Fruit fly (Drosophila melanogaster) whole organism, embryonic: Measurements from ENCODE around the gene CG12594.
A peak's percentile ranks its signal among the peaks of the same experiment; 100 is the strongest.

Source experiments
- Adf1 ChIP-seq: fragments of 200-800 bp; sonication (Bioruptor generic); IDR thresholded peaks from 2 replicates; pipeline ENCODE4 v1.3.6; 2022; ENCODE audit warnings: missing biosample characterization, missing genetic modification characterization
- Bteb2 ChIP-seq: fragments of 200-800 bp; sonication (Bioruptor generic); optimal IDR thresholded peaks from 2 replicates; lab custom pipeline; 2016; ENCODE audit warnings: missing biosample characterization, missing genetic modification characterization
- CG11695 ChIP-seq: fragments of 200-800 bp; sonication (Bioruptor generic); IDR thresholded peaks from 3 replicates; pipeline ENCODE4 v1.3.6; 2022; ENCODE audit warnings: missing biosample characterization, missing genetic modification characterization
- CG1233 ChIP-seq: fragments of 200-800 bp; sonication (Bioruptor generic); optimal IDR thresholded peaks from 4 replicates; lab custom pipeline; 2018; ENCODE audit warnings: missing biosample characterization, mild to moderate bottlenecking, missing genetic modification characterization
- CG12744 ChIP-seq: fragments of 200-800 bp; sonication (Bioruptor generic); optimal IDR thresholded peaks from 2 replicates; lab custom pipeline; 2016; ENCODE audit warnings: missing biosample characterization, missing genetic modification characterization
- CG12769 ChIP-seq: fragments of 200-800 bp; sonication (Bioruptor generic); optimal IDR thresholded peaks from 2 replicates; lab custom pipeline; 2019; ENCODE audit warnings: missing biosample characterization, mild to moderate bottlenecking, missing genetic modification characterization, moderate library complexity
- CG13287 ChIP-seq: fragments of 200-800 bp; sonication (Bioruptor generic); IDR thresholded peaks from 2 replicates; pipeline ENCODE4 v1.3.6; 2022; ENCODE audit warnings: missing biosample characterization, missing genetic modification characterization; ENCODE audit not compliant: partially characterized antibody
- CG14441 ChIP-seq: fragments of 200-800 bp; sonication (Bioruptor generic); IDR thresholded peaks from 2 replicates; pipeline ENCODE4 v1.3.6; 2022; ENCODE audit warnings: missing biosample characterization, missing genetic modification characterization
- CG15011 ChIP-seq: fragments of 200-800 bp; sonication (Bioruptor generic); optimal IDR thresholded peaks from 3 replicates; lab custom pipeline; 2018; ENCODE audit warnings: missing biosample characterization, mild to moderate bottlenecking, missing genetic modification characterization
- CG15696 ChIP-seq: fragments of 200-800 bp; sonication (Bioruptor generic); optimal IDR thresholded peaks from 2 replicates; lab custom pipeline; 2019; ENCODE audit warnings: missing biosample characterization, mild to moderate bottlenecking, missing genetic modification characterization, moderate library complexity
- CG18476 ChIP-seq: fragments of 200-800 bp; sonication (Bioruptor generic); optimal IDR thresholded peaks from 2 replicates; lab custom pipeline; 2016; ENCODE audit warnings: missing biosample characterization, mild to moderate bottlenecking, missing genetic modification characterization
- CG2120 ChIP-seq: fragments of 200-800 bp; sonication (Bioruptor generic); optimal IDR thresholded peaks from 3 replicates; lab custom pipeline; 2016; ENCODE audit warnings: missing biosample characterization, missing genetic modification characterization
- CG2199 ChIP-seq: fragments of 200-800 bp; sonication (Bioruptor generic); IDR thresholded peaks from 3 replicates; pipeline ENCODE4 v1.3.6; 2022; ENCODE audit warnings: missing biosample characterization, missing genetic modification characterization
- CG2875 ChIP-seq: fragments of 200-800 bp; sonication (Bioruptor generic); optimal IDR thresholded peaks from 2 replicates; lab custom pipeline; 2017; ENCODE audit warnings: missing biosample characterization, mild to moderate bottlenecking, missing genetic modification characterization, missing genetic modification reagents
- CG34376 ChIP-seq: fragments of 200-800 bp; sonication (Bioruptor generic); optimal IDR thresholded peaks from 2 replicates; lab custom pipeline; 2018; ENCODE audit warnings: missing biosample characterization, mild to moderate bottlenecking, missing genetic modification characterization
- CG4328 ChIP-seq: fragments of 200-800 bp; sonication (Bioruptor generic); optimal IDR thresholded peaks from 3 replicates; lab custom pipeline; 2017; ENCODE audit warnings: missing biosample characterization, missing genetic modification reagents, missing genetic modification characterization
- CG4360 ChIP-seq: fragments of 200-800 bp; sonication (Bioruptor generic); IDR thresholded peaks from 2 replicates; pipeline ENCODE4 v1.3.6; 2022; ENCODE audit warnings: missing biosample characterization, missing genetic modification characterization
- CG4404 ChIP-seq: fragments of 200-800 bp; sonication (Bioruptor generic); IDR thresholded peaks from 2 replicates; pipeline ENCODE4 v1.3.6; 2022; ENCODE audit warnings: missing biosample characterization, missing genetic modification characterization
- CG4730 ChIP-seq: fragments of 200-800 bp; sonication (Bioruptor generic); IDR thresholded peaks from 2 replicates; pipeline ENCODE4 v1.3.6; 2022; ENCODE audit warnings: missing biosample characterization, missing genetic modification characterization
- CG4820 ChIP-seq: fragments of 200-800 bp; sonication (Bioruptor generic); optimal IDR thresholded peaks from 3 replicates; lab custom pipeline; 2016; ENCODE audit warnings: missing biosample characterization, missing genetic modification characterization
- CG4854 ChIP-seq: fragments of 200-800 bp; sonication (Bioruptor generic); optimal IDR thresholded peaks from 2 replicates; lab custom pipeline; 2016; ENCODE audit warnings: missing biosample characterization, missing genetic modification characterization, inconsistent platforms
- CG6683 ChIP-seq: fragments of 200-800 bp; sonication (Bioruptor generic); optimal IDR thresholded peaks from 2 replicates; lab custom pipeline; 2017; ENCODE audit warnings: missing biosample characterization, mild to moderate bottlenecking, missing genetic modification characterization, missing genetic modification reagents
- CG6791 ChIP-seq: fragments of 200-800 bp; sonication (Bioruptor generic); IDR thresholded peaks from 3 replicates; pipeline ENCODE4 v1.3.6; 2022; ENCODE audit warnings: missing biosample characterization, missing genetic modification characterization; ENCODE audit not compliant: partially characterized antibody
- CG6813 ChIP-seq: fragments of 200-800 bp; sonication (Bioruptor generic); optimal IDR thresholded peaks from 2 replicates; lab custom pipeline; 2017; ENCODE audit warnings: missing biosample characterization, missing genetic modification characterization, mild to moderate bottlenecking, moderate library complexity, missing genetic modification reagents
- CG7786 ChIP-seq: fragments of 200-800 bp; sonication (Bioruptor generic); optimal IDR thresholded peaks from 2 replicates; lab custom pipeline; 2016; ENCODE audit warnings: missing biosample characterization, missing genetic modification characterization
- CG8478 ChIP-seq: fragments of >200 bp; optimal IDR thresholded peaks from 2 replicates; lab custom pipeline; 2018
- CG8924 ChIP-seq: fragments of 200-800 bp; optimal IDR thresholded peaks from 3 replicates; lab custom pipeline; 2019; ENCODE audit warnings: missing biosample characterization, mild to moderate bottlenecking, missing genetic modification characterization, moderate library complexity
- CkIIα-i1 ChIP-seq: fragments of 200-800 bp; sonication (Bioruptor generic); IDR thresholded peaks from 2 replicates; pipeline ENCODE4 v1.3.6; 2022; ENCODE audit warnings: missing biosample characterization, missing genetic modification characterization
- D19A ChIP-seq: fragments of 200-800 bp; optimal IDR thresholded peaks from 3 replicates; lab custom pipeline; 2019; ENCODE audit warnings: missing biosample characterization, mild to moderate bottlenecking, missing genetic modification characterization, moderate library complexity
- Nf-YA ChIP-seq: fragments of 200-800 bp; sonication (Bioruptor generic); IDR thresholded peaks from 2 replicates; pipeline ENCODE4 v1.3.6; 2022; ENCODE audit warnings: missing biosample characterization, missing genetic modification characterization
- Sry-δ ChIP-seq: fragments of 200-800 bp; sonication (Bioruptor generic); optimal IDR thresholded peaks from 2 replicates; lab custom pipeline; 2016; ENCODE audit warnings: missing biosample characterization, missing genetic modification characterization
- Stat92E ChIP-seq, 3 experiments: fragments of >200 bp in 2 of 3; fragments of 200-800 bp in 1 of 3; sonication (Bioruptor generic) in 1 of 3; optimal IDR thresholded peaks; 2 replicates each; lab custom pipeline; 2017 to 2019; ENCODE audit warnings: missing biosample characterization in 3 of 3, missing genetic modification characterization in 3 of 3, mild to moderate bottlenecking in 1 of 3, moderate library complexity in 1 of 3
- Taf1 ChIP-seq: fragments of 200-800 bp; sonication (Bioruptor generic); IDR thresholded peaks from 2 replicates; pipeline ENCODE4 v1.3.6; 2022; ENCODE audit warnings: missing biosample characterization, missing genetic modification characterization
- Vsx1 ChIP-seq: fragments of 200-800 bp; sonication (Bioruptor generic); optimal IDR thresholded peaks from 2 replicates; lab custom pipeline; 2017; ENCODE audit warnings: missing biosample characterization, mild to moderate bottlenecking, missing genetic modification characterization, missing genetic modification reagents
- ato ChIP-seq: fragments of 200-800 bp; sonication (Bioruptor generic); IDR thresholded peaks from 2 replicates; pipeline ENCODE4 v1.3.6; 2022; ENCODE audit warnings: missing biosample characterization, missing genetic modification characterization; ENCODE audit not compliant: partially characterized antibody
- cas ChIP-seq: fragments of 200-800 bp; sonication (Bioruptor generic); IDR thresholded peaks from 2 replicates; pipeline ENCODE4 v1.3.6; 2022; ENCODE audit warnings: missing biosample characterization, missing genetic modification characterization
- corto ChIP-seq: fragments of 200-800 bp; sonication (Bioruptor generic); optimal IDR thresholded peaks from 2 replicates; lab custom pipeline; 2016; ENCODE audit warnings: missing biosample characterization, mild to moderate bottlenecking, missing genetic modification characterization, moderate library complexity
- da ChIP-seq: fragments of 200-800 bp; sonication (Bioruptor generic); optimal IDR thresholded peaks from 2 replicates; lab custom pipeline; 2016; ENCODE audit warnings: missing biosample characterization, missing genetic modification characterization
- esg ChIP-seq: fragments of 200-800 bp; sonication (Bioruptor generic); conservative IDR thresholded peaks from 2 replicates; pipeline ENCODE4 v1.3.6; 2022; ENCODE audit warnings: missing biosample characterization, missing genetic modification characterization
- eve ChIP-seq, 2 experiments: fragments of >200 bp; optimal IDR thresholded peaks; 2 replicates each; lab custom pipeline; 2017; ENCODE audit warnings: missing biosample characterization in 2 of 2, missing genetic modification characterization in 2 of 2
- ewg ChIP-seq: fragments of 200-800 bp; sonication (Bioruptor generic); optimal IDR thresholded peaks from 3 replicates; lab custom pipeline; 2017; ENCODE audit warnings: mild to moderate bottlenecking, missing biosample characterization, missing genetic modification reagents, missing genetic modification characterization
- gce ChIP-seq: fragments of 200-800 bp; sonication (Bioruptor generic); IDR thresholded peaks from 3 replicates; pipeline ENCODE4 v1.3.6; 2022; ENCODE audit warnings: missing biosample characterization, missing genetic modification characterization
- gt ChIP-seq: fragments of 200-800 bp; sonication (Bioruptor generic); IDR thresholded peaks from 2 replicates; pipeline ENCODE4 v1.3.6; 2022; ENCODE audit warnings: missing biosample characterization, missing genetic modification characterization
- jigr1 ChIP-seq: fragments of 200-800 bp; sonication (Bioruptor generic); IDR thresholded peaks from 3 replicates; pipeline ENCODE4 v1.3.6; 2022; ENCODE audit warnings: missing biosample characterization, missing genetic modification characterization
- ken ChIP-seq: fragments of 200-800 bp; sonication (Bioruptor generic); IDR thresholded peaks from 3 replicates; pipeline ENCODE4 v1.3.6; 2022; ENCODE audit warnings: missing biosample characterization, missing genetic modification characterization
- lab ChIP-seq: fragments of 200-800 bp; sonication (Bioruptor generic); optimal IDR thresholded peaks from 3 replicates; lab custom pipeline; 2017; ENCODE audit warnings: missing biosample characterization, missing genetic modification characterization, mild to moderate bottlenecking, moderate library complexity, missing genetic modification reagents
- lilli ChIP-seq: fragments of 200-800 bp; sonication (Bioruptor generic); optimal IDR thresholded peaks from 3 replicates; lab custom pipeline; 2016; ENCODE audit warnings: missing biosample characterization, missing genetic modification characterization
- nmo ChIP-seq: fragments of 200-800 bp; sonication (Bioruptor generic); optimal IDR thresholded peaks from 2 replicates; lab custom pipeline; 2018; ENCODE audit warnings: missing biosample characterization, mild to moderate bottlenecking, missing genetic modification characterization, moderate library complexity
- schlank ChIP-seq: fragments of 200-800 bp; sonication (Bioruptor generic); optimal IDR thresholded peaks from 2 replicates; lab custom pipeline; 2018; ENCODE audit warnings: missing biosample characterization, mild to moderate bottlenecking, missing genetic modification characterization
- trem ChIP-seq: fragments of 200-800 bp; optimal IDR thresholded peaks from 3 replicates; lab custom pipeline; 2019; ENCODE audit warnings: missing biosample characterization, mild to moderate bottlenecking, missing genetic modification characterization, moderate library complexity
- zfh2 ChIP-seq: fragments of 200-800 bp; sonication (Bioruptor generic); optimal IDR thresholded peaks from 2 replicates; lab custom pipeline; 2016; ENCODE audit warnings: missing biosample characterization, missing genetic modification characterization

The CG12594 gene

DNA sequence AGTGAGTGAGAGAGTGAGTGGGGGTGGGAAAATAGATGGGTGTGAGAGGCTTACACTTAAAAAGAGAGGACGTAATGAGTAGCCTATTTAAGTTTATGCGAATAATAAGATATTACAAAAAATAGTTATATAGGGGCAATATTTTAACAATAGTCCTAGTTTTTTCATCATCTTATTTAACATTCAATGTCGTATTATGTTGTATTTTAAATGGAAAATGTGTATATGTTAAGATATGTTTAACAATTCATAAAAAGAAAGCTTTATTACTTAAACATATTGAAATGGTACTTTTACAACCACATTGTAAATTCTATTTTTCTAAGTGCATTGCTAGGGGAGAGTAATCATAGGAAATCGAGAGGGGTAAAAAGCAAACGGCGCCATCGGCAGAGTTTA is 52.5 kb downstream of the CG12594 start (continued):
- TF ChIP-seq CG12769 (tag; lab: Kevin White, UChicago) (peak; percentile 58), Sry-δ (GFP tag; lab: Kevin White, UChicago) (no peak), gt (GFP tag; lab: Robert Waterston, UW) (no peak), CG2875 (GFP tag; lab: Kevin White, UChicago) (peak; percentile 37), trem (tag; lab: Kevin White, UChicago) (peak; percentile 65), lab (peak; percentile 84), CG11695 (GFP tag; lab: Robert Waterston, UW) (peak; percentile 49; the same call in 2 of the 3 replicates), CG4360 (GFP tag; lab: Robert Waterston, UW) (no peak), CG4730 (no peak), CG13287 (no peak), CG2199 (GFP tag; lab: Robert Waterston, UW) (no peak), ewg (GFP tag; lab: Kevin White, UChicago) (peak; percentile 26), CG2120 (GFP tag; lab: Kevin White, UChicago) (peak; percentile 82), eve (GFP tag; optimal IDR thresholded peaks at IDR 0.05; lab: Kevin White, UChicago) (no peak), Taf1 (no peak), ken (GFP tag; lab: Robert Waterston, UW) (no peak), CkIIα-i1 (GFP tag; lab: Robert Waterston, UW) (no peak), Bteb2 (GFP tag; lab: Kevin White, UChicago) (peak; percentile 25), CG6683 (peak; percentile 58), Stat92E (GFP tag; optimal IDR thresholded peaks at IDR 0.05; lab: Kevin White, UChicago) (no peak), CG4404 (GFP tag; lab: Robert Waterston, UW) (peak; percentile 39; the same call in 1 of the 2 replicates), lilli (GFP tag; lab: Kevin White, UChicago) (peak; percentile 44), CG15011 (GFP tag; lab: Kevin White, UChicago) (peak; percentile 66), CG14441 (0 out of 2 replicates have a peak, but pooled peaks have one; percentile 15), CG8924 (tag; lab: Kevin White, UChicago) (peak; percentile 88), schlank (tag; lab: Kevin White, UChicago) (no peak), CG6813 (no peak), CG18476 (peak; percentile 41), CG1233 (GFP tag; lab: Kevin White, UChicago) (peak; percentile 72), CG7786 (GFP tag; lab: Kevin White, UChicago) (peak; percentile 30), CG15696 (tag; lab: Kevin White, UChicago) (peak; percentile 85), Vsx1 (peak; percentile 11), CG6791 (GFP tag; lab: Robert Waterston, UW) (no peak), CG4820 (GFP tag; lab: Kevin White, UChicago) (peak; percentile 54), corto (GFP tag; lab: Kevin White, UChicago) (no peak), jigr1 (no peak), gce (no peak), D19A (peak; percentile 80), nmo (GFP tag; lab: Kevin White, UChicago) (peak; percentile 86), da (GFP tag; lab: Kevin White, UChicago) (no peak), CG34376 (peak; percentile 59), Nf-YA (GFP tag; lab: Robert Waterston, UW) (no peak), esg (peak; percentile 55), CG12744 (GFP tag; lab: Kevin White, UChicago) (peak; percentile 17), zfh2 (no peak), CG4328 (GFP tag; lab: Kevin White, UChicago) (peak; percentile 64), ato (GFP tag; lab: Robert Waterston, UW) (no peak), cas (no peak), CG8478 (no peak), CG4854 (GFP tag; lab: Kevin White, UChicago) (no peak), Adf1 (GFP tag; lab: Robert Waterston, UW) (no peak)
